Fruit fly (Drosophila melanogaster) Kc167 (cell line): ENCODE data around the gene Cp18.

ENCODE experiments used
- Myc ChIP-seq: fragments of >200 bp; optimal IDR thresholded peaks from 2 replicates; lab custom pipeline; 2017; ENCODE audit warnings: missing external identifiers
- Sin3A ChIP-seq: fragments of >200 bp; optimal IDR thresholded peaks from 2 replicates; lab custom pipeline; 2018; ENCODE audit warnings: missing external identifiers
- h ChIP-seq: fragments of >200 bp; optimal IDR thresholded peaks from 3 replicates; lab custom pipeline; 2018; ENCODE audit warnings: missing external identifiers
- insv ChIP-seq: fragments of >200 bp; optimal IDR thresholded peaks from 3 replicates; lab custom pipeline; 2018; ENCODE audit warnings: missing external identifiers
- psq ChIP-seq: fragments of >200 bp; optimal IDR thresholded peaks from 2 replicates; lab custom pipeline; 2017; ENCODE audit warnings: missing external identifiers
- ttk ChIP-seq: sonication (Bioruptor generic); optimal IDR thresholded peaks from 2 replicates; lab custom pipeline; 2017; ENCODE audit warnings: missing external identifiers

The Cp18 gene

DNA sequence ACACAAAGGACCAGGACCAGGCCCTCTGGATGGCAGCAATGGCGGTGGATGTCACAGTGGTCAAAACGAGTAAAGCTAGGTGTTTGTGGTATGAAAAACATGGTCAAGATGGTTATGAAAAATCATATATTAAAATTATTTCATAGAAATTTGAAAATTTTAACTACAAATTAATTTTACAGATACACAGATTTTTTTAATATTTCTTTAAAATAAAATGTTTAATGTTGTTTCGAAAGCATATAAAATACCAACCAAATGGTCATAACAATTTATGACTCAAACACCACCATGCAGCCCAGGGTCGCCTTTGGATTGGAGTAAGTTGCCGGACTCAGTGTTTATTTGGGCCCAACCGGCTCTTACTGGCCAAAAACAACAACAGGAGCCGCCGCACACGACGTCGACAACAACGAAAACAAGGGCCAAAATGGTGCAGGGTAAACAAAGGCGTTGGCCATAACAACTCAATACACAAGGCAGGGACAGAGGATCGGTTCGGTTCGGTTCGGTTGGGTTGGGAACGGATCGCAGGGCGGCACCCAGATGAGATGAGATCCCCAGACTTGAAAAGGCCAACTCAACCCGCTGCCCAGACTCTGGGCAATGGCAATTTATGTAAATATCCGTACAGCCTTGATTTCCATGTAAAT is 24.8 kb upstream of the Cp18 start:
- no peak for TF ChIP-seq psq (lab: Kevin White, UChicago)

DNA sequence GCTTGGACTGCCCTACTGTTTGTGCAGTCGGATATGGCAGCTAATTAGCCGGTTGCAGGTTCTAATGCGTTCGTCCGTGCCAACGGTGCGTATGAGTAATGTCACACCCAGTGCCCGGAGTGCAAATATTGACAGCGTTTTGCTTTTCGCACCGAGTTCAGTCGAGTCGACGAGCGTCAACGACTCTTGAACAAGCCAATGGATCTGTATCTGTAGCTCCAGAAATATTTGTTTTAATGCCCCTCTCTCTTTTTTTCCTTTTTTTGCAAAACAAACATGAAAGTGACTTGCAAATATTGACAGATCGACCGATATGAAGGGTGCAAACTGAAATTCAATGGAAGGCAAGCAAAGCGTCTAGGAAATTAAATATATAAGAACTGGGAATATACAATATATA is 24.1 kb upstream of the Cp18 start:
- TF ChIP-seq Myc (lab: Kevin White, UChicago) (no peak), insv (lab: Kevin White, UChicago) (no peak), h (lab: Kevin White, UChicago) (no peak)

DNA sequence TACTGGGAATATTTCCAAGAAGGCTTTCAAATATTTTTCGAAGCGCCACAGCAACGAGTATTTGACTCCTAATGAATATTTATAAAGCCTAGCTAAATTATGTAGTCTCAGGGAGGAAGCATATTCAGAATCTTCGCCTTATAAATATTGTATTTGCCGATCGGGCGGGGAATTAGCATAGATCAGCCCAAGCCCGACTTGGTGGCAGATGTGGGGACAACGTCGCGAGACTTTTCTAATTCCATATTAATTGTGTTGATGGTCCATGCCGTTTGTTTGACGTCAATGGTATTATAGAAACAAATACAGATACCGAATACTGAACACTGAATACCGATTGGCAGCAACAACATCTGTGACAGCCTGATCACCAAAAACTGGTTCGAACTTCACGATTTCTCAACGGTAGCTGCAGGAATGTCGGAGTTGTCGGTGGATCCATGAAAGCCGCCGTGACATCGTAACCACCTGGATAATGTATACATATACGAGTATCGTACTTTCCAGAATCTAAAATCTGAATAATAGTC is 22.8 kb upstream of the Cp18 start:
- TF ChIP-seq h (lab: Kevin White, UChicago) (no peak), psq (lab: Kevin White, UChicago) (no peak), insv (lab: Kevin White, UChicago) (no peak)

DNA sequence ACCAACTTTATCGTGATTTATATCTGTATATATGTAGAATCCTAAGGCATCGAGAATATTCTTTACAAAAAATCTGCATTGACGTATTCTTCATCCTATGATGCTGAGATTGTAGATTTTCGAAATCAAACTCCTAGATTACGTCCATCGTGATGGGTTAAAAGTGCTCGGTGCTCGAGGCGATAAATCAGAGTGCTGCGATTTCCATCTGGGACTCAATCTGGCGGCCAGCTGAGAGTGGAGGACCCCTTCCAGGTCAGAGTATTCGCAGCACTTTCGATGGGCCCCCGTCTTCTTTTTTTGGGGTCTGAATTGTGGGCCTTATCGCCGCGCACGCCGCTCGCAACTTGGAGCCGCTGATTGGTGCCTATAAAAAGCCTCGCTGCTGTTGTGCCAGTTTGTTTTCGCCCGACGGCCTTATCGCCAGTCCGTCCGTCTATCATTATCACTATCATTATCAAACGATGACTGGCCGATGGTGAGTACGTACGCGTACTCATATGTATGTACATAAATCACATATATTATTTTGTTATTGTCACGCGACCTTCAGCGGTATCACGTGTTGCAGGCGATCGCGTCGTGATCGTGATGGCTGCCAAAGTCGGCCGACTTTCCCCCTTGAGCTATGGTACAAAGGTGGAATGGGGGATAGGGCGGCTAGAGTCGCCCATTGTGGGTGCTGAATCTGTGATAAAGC is 21.7 kb upstream of the Cp18 start:
- no peak for TF ChIP-seq h (lab: Kevin White, UChicago)
- no peak for TF ChIP-seq psq (lab: Kevin White, UChicago)
- TF ChIP-seq ttk (lab: Kevin White, UChicago) = no peak
- no peak for TF ChIP-seq Sin3A (lab: Kevin White, UChicago)

DNA sequence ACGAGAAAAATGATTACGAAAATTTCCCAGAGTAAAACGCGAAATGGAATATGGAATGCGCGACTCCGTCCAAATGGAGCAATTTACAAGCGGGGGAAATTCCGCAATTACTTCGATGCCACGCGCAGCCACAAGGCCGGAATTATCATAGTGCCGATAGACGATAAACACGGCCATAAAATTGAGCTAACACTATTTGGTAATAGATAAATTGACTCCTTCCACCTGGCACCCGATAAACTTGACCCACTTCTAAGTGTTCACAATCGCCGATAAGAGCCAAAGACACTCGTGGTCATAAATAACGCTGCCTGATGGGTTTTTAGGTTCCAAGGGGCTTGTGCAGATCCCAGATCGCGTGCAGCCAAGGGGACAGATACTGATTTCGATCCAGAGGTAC is 19.5 kb upstream of the Cp18 start:
- TF ChIP-seq psq (lab: Kevin White, UChicago) = no peak
- no peak for TF ChIP-seq Myc (lab: Kevin White, UChicago)
- no peak for TF ChIP-seq insv (lab: Kevin White, UChicago)
- TF ChIP-seq Sin3A (lab: Kevin White, UChicago) = no peak
- no peak for TF ChIP-seq ttk (lab: Kevin White, UChicago)
- TF ChIP-seq h (lab: Kevin White, UChicago) = no peak

DNA sequence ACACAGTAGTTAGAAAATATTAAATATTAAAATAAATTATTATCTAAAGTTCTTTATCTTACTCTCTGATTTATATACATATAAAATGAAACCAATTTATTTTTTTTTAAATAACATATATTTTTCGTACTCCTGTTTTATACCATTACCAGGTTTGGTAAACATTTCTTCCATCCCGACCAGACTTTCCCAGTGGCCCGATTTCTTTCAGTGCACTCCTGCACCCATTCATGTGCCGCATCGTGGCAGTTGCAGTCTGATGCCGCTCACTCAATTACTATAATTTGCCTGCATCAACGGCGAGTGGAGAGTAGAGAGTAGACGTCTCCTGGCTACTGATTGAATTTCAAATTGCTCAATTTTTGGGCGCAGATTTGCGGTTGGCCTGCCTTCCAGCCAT is 18.8 kb upstream of the Cp18 start:
- no peak for TF ChIP-seq h (lab: Kevin White, UChicago)
- no peak for TF ChIP-seq ttk (lab: Kevin White, UChicago)
- no peak for TF ChIP-seq psq (lab: Kevin White, UChicago)

DNA sequence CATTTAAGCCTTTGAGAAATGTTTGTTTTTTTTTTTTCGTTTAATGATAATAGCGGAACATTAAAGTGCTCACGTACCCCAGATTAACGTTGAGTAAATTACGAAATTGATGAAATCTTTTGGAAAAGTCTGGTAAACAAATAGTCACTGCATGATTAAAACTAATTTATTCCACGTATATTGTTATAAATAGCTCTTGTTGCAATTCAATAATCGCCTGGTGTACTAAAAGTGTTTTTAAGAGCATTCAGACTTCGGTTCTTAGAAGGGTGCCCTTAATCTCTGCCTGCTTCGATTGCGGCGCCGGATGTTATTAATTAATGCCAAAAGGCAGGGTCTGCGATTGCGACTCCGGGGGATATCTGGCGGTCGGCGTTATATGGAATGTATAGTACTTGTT is 17.7 kb upstream of the Cp18 start:
- TF ChIP-seq ttk (lab: Kevin White, UChicago) (no peak), insv (lab: Kevin White, UChicago) (no peak), psq (lab: Kevin White, UChicago) (no peak), h (lab: Kevin White, UChicago) (no peak), Myc (lab: Kevin White, UChicago) (no peak), Sin3A (lab: Kevin White, UChicago) (no peak)

DNA sequence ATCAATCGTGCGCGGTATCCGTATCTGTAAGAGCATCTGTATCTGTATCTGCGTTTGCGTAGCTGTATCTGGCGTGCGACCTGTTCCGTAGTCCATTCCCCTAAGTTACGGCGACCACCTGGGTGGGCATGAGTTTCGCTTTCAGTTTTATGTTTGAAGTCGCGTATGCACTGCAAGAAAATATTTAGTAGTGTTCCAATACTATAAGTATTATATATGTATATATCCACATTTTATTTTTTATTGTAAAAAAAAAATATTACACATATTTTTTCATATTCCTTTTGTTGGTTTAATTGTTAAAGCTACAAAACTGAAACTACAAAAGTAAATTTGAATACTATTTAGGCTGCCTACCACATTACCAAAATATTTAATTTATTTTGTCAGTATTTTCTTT is 13.7 kb upstream of the Cp18 start:
- no peak for TF ChIP-seq insv (lab: Kevin White, UChicago)
- TF ChIP-seq Myc (lab: Kevin White, UChicago) = no peak
- no peak for TF ChIP-seq ttk (lab: Kevin White, UChicago)
- TF ChIP-seq Sin3A (lab: Kevin White, UChicago) = no peak
- TF ChIP-seq psq (lab: Kevin White, UChicago) = no peak
- TF ChIP-seq h (lab: Kevin White, UChicago) = no peak

DNA sequence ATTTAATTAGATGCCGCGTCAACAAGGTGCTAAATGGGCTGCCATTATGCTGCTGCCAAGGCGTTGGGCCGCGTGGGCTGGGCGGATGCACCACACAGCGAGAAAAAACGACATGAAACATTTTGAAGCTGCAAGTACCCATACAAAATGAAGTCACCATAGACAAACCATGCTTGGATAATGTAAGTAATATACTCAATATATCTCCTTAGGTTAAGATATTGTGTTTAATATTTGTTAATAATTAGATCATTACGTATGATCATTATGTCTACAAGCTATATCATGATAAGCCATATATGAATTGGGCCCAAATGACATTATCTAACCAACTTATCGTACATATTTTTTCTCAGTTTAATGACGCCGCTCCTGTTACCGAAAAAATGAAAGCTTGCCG is 10.6 kb upstream of the Cp18 start:
- TF ChIP-seq ttk (lab: Kevin White, UChicago) = no peak
- no peak for TF ChIP-seq insv (lab: Kevin White, UChicago)
- TF ChIP-seq psq (lab: Kevin White, UChicago) = no peak
- TF ChIP-seq h (lab: Kevin White, UChicago) = no peak
- no peak for TF ChIP-seq Myc (lab: Kevin White, UChicago)
- no peak for TF ChIP-seq Sin3A (lab: Kevin White, UChicago)

DNA sequence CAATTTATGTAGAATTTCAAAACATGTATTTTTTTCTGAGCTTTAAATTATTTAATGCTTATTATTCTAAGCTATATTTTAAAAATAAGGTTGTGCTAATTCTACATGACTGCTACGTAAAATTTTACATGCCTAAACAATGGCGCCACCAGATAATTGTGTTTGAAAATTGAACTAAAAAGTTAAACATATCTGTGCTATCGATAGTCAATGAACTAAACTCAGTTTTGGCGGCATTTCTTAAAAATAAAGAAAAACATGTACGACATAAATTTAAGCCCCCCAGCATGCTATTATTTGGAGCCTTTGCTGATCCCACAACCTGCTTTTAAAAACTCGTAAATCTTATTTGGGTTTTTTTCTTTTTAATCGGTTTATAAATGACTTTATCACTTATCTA is 8.0 kb upstream of the Cp18 start:
- TF ChIP-seq Myc (lab: Kevin White, UChicago) (no peak), ttk (lab: Kevin White, UChicago) (no peak), insv (lab: Kevin White, UChicago) (no peak), h (lab: Kevin White, UChicago) (no peak), Sin3A (lab: Kevin White, UChicago) (no peak), psq (lab: Kevin White, UChicago) (no peak)

DNA sequence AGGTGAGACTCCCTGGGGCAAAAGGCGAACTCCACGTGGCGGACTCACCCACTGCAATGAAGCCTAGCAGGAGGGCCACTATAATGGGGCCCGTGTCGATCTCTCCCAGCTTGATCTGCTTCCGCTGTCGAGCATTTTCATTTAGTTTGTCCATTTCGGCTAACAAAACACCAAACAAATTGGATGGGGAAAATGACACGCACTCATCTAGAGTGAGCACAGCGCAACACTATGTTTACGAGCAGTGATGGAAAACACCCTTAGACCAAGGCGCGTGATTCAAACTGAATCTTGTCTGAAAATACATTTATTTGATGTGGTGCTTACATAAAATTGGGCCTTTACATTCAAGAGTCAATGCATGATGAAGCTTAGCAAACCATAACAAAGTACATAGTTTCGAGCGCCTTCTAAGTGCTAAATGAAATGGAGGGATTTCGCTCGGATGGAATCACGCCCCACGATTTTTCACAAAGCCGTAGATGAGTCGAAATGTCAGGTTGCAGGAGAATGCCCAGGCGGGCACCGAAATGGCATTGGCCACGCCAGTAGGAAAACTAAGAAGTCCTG is 6.5 kb upstream of the Cp18 start, which contains the start of gene SrpRbeta:
Gene SrpRbeta, minus strand, starts transcription at position 236 of the 570 bp plus-strand sequence.
- TF ChIP-seq psq (lab: Kevin White, UChicago) (no peak), Myc (lab: Kevin White, UChicago) (no peak), ttk (lab: Kevin White, UChicago) (no peak)

DNA sequence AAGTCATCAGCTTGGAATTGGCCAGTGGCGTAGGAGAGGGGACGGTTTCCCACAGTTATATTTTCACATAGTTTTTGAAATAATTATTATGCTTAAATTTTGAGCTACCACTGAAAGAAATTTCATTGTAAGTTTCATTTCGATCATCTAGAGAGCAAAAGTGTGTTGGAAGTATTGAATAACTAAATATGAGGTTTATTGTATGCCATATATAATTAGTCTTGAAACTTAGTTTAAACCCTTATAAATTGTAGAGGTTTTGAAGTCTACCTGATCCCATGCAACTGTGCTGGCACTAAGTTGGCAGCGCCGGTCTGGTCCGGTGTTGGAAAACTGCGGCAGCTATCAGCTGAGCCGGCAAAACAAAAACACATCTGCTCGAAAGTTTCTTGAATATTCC is 5.4 kb upstream of the Cp18 start, which contains the start of the genes CG32022 and CG6511:
Gene CG32022, minus strand, starts transcription at position 128 of the 400 bp plus-strand sequence.
Gene CG6511, plus strand, starts transcription at position 180 of the 400 bp plus-strand sequence.
- TF ChIP-seq Sin3A (lab: Kevin White, UChicago) (no peak), Myc (lab: Kevin White, UChicago) (no peak), h (lab: Kevin White, UChicago) (no peak), ttk (lab: Kevin White, UChicago) (no peak), psq (lab: Kevin White, UChicago) (no peak), insv (lab: Kevin White, UChicago) (no peak)
